Fruit fly (Drosophila melanogaster) whole organism, prepupa: ENCODE measurements around the gene dl.

ENCODE experiments used
- Blimp-1 ChIP-seq: fragments of 200-800 bp; sonication (Bioruptor generic); optimal IDR thresholded peaks from 3 replicates; lab custom pipeline; 2017; ENCODE audit warnings: missing biosample characterization, missing genetic modification characterization, mild to moderate bottlenecking, moderate library complexity, missing genetic modification reagents
- CG10631 ChIP-seq: fragments of 200-800 bp; sonication (Bioruptor generic); optimal IDR thresholded peaks from 2 replicates; lab custom pipeline; 2016; ENCODE audit warnings: missing biosample characterization, missing genetic modification characterization
- CG10669 ChIP-seq: fragments of 200-800 bp; sonication (Bioruptor generic); optimal IDR thresholded peaks from 3 replicates; lab custom pipeline; 2018; ENCODE audit warnings: missing biosample characterization, mild to moderate bottlenecking, missing genetic modification characterization, moderate library complexity
- CG11294 ChIP-seq: fragments of 200-800 bp; sonication (Bioruptor generic); IDR thresholded peaks from 2 replicates; pipeline ENCODE4 v1.3.6; 2022; ENCODE audit warnings: missing biosample characterization, missing genetic modification characterization
- CG11762 ChIP-seq: fragments of 200-800 bp; sonication (Bioruptor generic); optimal IDR thresholded peaks from 3 replicates; lab custom pipeline; 2016; ENCODE audit warnings: missing biosample characterization, missing genetic modification characterization; ENCODE audit not compliant: insufficient read depth
- CG15336 ChIP-seq: fragments of 200-800 bp; sonication (Bioruptor generic); IDR thresholded peaks from 2 replicates; pipeline ENCODE4 v1.3.6; 2022; ENCODE audit warnings: missing biosample characterization, missing genetic modification characterization
- CG16779 ChIP-seq: fragments of 200-800 bp; sonication (Bioruptor generic); optimal IDR thresholded peaks from 3 replicates; lab custom pipeline; 2017; ENCODE audit warnings: missing biosample characterization, mild to moderate bottlenecking, missing genetic modification characterization
- CG3032 ChIP-seq: fragments of 200-800 bp; optimal IDR thresholded peaks from 2 replicates; lab custom pipeline; 2019; ENCODE audit warnings: missing biosample characterization, mild to moderate bottlenecking, missing genetic modification characterization, moderate library complexity
- CG31627 ChIP-seq: fragments of 200-800 bp; sonication (Bioruptor generic); optimal IDR thresholded peaks from 3 replicates; lab custom pipeline; 2016; ENCODE audit warnings: missing biosample characterization, missing genetic modification characterization
- CG32006 ChIP-seq: fragments of 200-800 bp; sonication (Bioruptor generic); optimal IDR thresholded peaks from 3 replicates; lab custom pipeline; 2017; ENCODE audit warnings: missing biosample characterization, mild to moderate bottlenecking, missing genetic modification characterization
- CG34406 ChIP-seq: fragments of 200-800 bp; sonication (Bioruptor generic); optimal IDR thresholded peaks from 3 replicates; lab custom pipeline; 2016; ENCODE audit warnings: missing biosample characterization, missing genetic modification characterization
- CG3919 ChIP-seq: fragments of 200-800 bp; sonication (Bioruptor generic); optimal IDR thresholded peaks from 3 replicates; lab custom pipeline; 2016; ENCODE audit warnings: missing biosample characterization, missing genetic modification characterization
- CG4318 ChIP-seq: fragments of 200-800 bp; sonication (Bioruptor generic); optimal IDR thresholded peaks from 3 replicates; lab custom pipeline; 2017; ENCODE audit warnings: missing biosample characterization, mild to moderate bottlenecking, missing genetic modification characterization
- CG6276 ChIP-seq: fragments of 200-800 bp; sonication (Bioruptor generic); optimal IDR thresholded peaks from 2 replicates; lab custom pipeline; 2017; ENCODE audit warnings: missing biosample characterization, mild to moderate bottlenecking, missing genetic modification characterization
- CG6792 ChIP-seq: fragments of 200-800 bp; sonication (Bioruptor generic); optimal IDR thresholded peaks from 3 replicates; lab custom pipeline; 2016; ENCODE audit warnings: missing biosample characterization, missing genetic modification characterization
- CG6854 ChIP-seq: fragments of 200-800 bp; sonication (Bioruptor generic); optimal IDR thresholded peaks from 2 replicates; lab custom pipeline; 2017; ENCODE audit warnings: missing biosample characterization, mild to moderate bottlenecking, missing genetic modification characterization
- CG8119 ChIP-seq: fragments of 200-800 bp; sonication (Bioruptor generic); IDR thresholded peaks from 3 replicates; pipeline ENCODE4 v1.3.6; 2022; ENCODE audit warnings: missing biosample characterization, missing genetic modification characterization
- CG8319 ChIP-seq: fragments of 200-800 bp; sonication (Bioruptor generic); optimal IDR thresholded peaks from 3 replicates; lab custom pipeline; 2016; ENCODE audit warnings: missing biosample characterization, missing genetic modification characterization
- CG8632 ChIP-seq: fragments of 200-800 bp; sonication (Bioruptor generic); optimal IDR thresholded peaks from 3 replicates; lab custom pipeline; 2016; ENCODE audit warnings: missing biosample characterization, missing genetic modification characterization
- CG9139 ChIP-seq: fragments of 200-800 bp; sonication (Bioruptor generic); optimal IDR thresholded peaks from 3 replicates; lab custom pipeline; 2017; ENCODE audit warnings: missing biosample characterization, mild to moderate bottlenecking, missing genetic modification characterization
- Eip75B ChIP-seq: fragments of 200-800 bp; sonication (Bioruptor generic); optimal IDR thresholded peaks from 3 replicates; lab custom pipeline; 2016; ENCODE audit warnings: missing biosample characterization, missing genetic modification characterization
- Eip78C ChIP-seq: fragments of 200-800 bp; sonication (Bioruptor generic); peaks from one replicate; lab custom pipeline; 2016; ENCODE audit warnings: missing biosample characterization, missing genetic modification characterization
- Ets21C ChIP-seq: fragments of 200-800 bp; sonication (Bioruptor generic); optimal IDR thresholded peaks from 3 replicates; lab custom pipeline; 2016; ENCODE audit warnings: missing biosample characterization, missing genetic modification characterization
- Gug ChIP-seq: fragments of 200-800 bp; sonication (Bioruptor generic); IDR thresholded peaks from 2 replicates; pipeline ENCODE4 v1.3.6; 2022; ENCODE audit warnings: missing biosample characterization, missing genetic modification characterization
- Hr38 ChIP-seq: sonication (Bioruptor generic); optimal IDR thresholded peaks from 2 replicates; lab custom pipeline; 2016; ENCODE audit warnings: missing biosample characterization, missing genetic modification characterization
- Hr39 ChIP-seq: fragments of 200-800 bp; sonication (Bioruptor generic); optimal IDR thresholded peaks from 2 replicates; lab custom pipeline; 2016; ENCODE audit warnings: missing biosample characterization, missing genetic modification characterization
- Lpt ChIP-seq: fragments of 200-800 bp; sonication (Bioruptor generic); optimal IDR thresholded peaks from 3 replicates; lab custom pipeline; 2016; ENCODE audit warnings: missing biosample characterization, missing genetic modification characterization
- Met ChIP-seq: fragments of 200-800 bp; sonication (Bioruptor generic); optimal IDR thresholded peaks from 3 replicates; lab custom pipeline; 2016; ENCODE audit warnings: missing biosample characterization, missing genetic modification characterization
- OdsH ChIP-seq: fragments of 200-800 bp; sonication (Bioruptor generic); optimal IDR thresholded peaks from 3 replicates; lab custom pipeline; 2016; ENCODE audit warnings: missing biosample characterization, missing genetic modification characterization
- Smox ChIP-seq: fragments of 200-800 bp; sonication (Bioruptor generic); optimal IDR thresholded peaks from 3 replicates; lab custom pipeline; 2016; ENCODE audit warnings: missing biosample characterization, missing genetic modification characterization
- Sox102F ChIP-seq: fragments of 200-800 bp; sonication (Bioruptor generic); optimal IDR thresholded peaks from 2 replicates; lab custom pipeline; 2016; ENCODE audit warnings: missing biosample characterization, mild to moderate bottlenecking, missing genetic modification characterization
- Sox14 ChIP-seq: fragments of 200-800 bp; sonication (Bioruptor generic); optimal IDR thresholded peaks from 3 replicates; lab custom pipeline; 2016; ENCODE audit warnings: missing biosample characterization, missing genetic modification characterization
- Sox15 ChIP-seq: fragments of 200-800 bp; sonication (Bioruptor generic); optimal IDR thresholded peaks from 3 replicates; lab custom pipeline; 2016; ENCODE audit warnings: missing biosample characterization, missing genetic modification characterization
- acj6 ChIP-seq: fragments of 200-800 bp; sonication (Bioruptor generic); optimal IDR thresholded peaks from 3 replicates; lab custom pipeline; 2016; ENCODE audit warnings: missing biosample characterization, missing genetic modification characterization
- dsx ChIP-seq: fragments of 200-800 bp; optimal IDR thresholded peaks from 3 replicates; lab custom pipeline; 2019; ENCODE audit warnings: missing biosample characterization, mild to moderate bottlenecking, missing genetic modification characterization, moderate library complexity; ENCODE audit not compliant: poor library complexity, severe bottlenecking
- eg ChIP-seq: fragments of 200-800 bp; sonication (Bioruptor generic); IDR thresholded peaks from 3 replicates; pipeline ENCODE4 v1.3.6; 2022; ENCODE audit warnings: missing biosample characterization, missing genetic modification characterization
- esn ChIP-seq: fragments of 200-800 bp; sonication (Bioruptor generic); optimal IDR thresholded peaks from 2 replicates; lab custom pipeline; 2016; ENCODE audit warnings: missing biosample characterization, mild to moderate bottlenecking, missing genetic modification characterization, moderate library complexity
- fd59A ChIP-seq: fragments of 200-800 bp; sonication (Bioruptor generic); optimal IDR thresholded peaks from 2 replicates; lab custom pipeline; 2017; ENCODE audit warnings: missing biosample characterization, mild to moderate bottlenecking, missing genetic modification characterization, missing genetic modification reagents
- fd85E ChIP-seq: fragments of 200-800 bp; sonication (Bioruptor generic); optimal IDR thresholded peaks from 3 replicates; lab custom pipeline; 2016; ENCODE audit warnings: missing biosample characterization, missing genetic modification characterization
- fkh ChIP-seq: fragments of 200-800 bp; sonication (Bioruptor generic); optimal IDR thresholded peaks from 3 replicates; lab custom pipeline; 2017; ENCODE audit warnings: missing biosample characterization, mild to moderate bottlenecking, missing genetic modification characterization, moderate library complexity
- lz ChIP-seq: fragments of 200-800 bp; sonication (Bioruptor generic); optimal IDR thresholded peaks from 3 replicates; lab custom pipeline; 2016; ENCODE audit warnings: missing biosample characterization, missing genetic modification characterization
- net ChIP-seq: fragments of 200-800 bp; sonication (Bioruptor generic); optimal IDR thresholded peaks from 3 replicates; lab custom pipeline; 2016; ENCODE audit warnings: missing biosample characterization, missing genetic modification characterization
- salr ChIP-seq, 2 experiments: fragments of 200-800 bp; sonication (Bioruptor generic); optimal IDR thresholded peaks; 3 replicates each; lab custom pipeline; 2016 to 2018; ENCODE audit warnings: missing biosample characterization in 2 of 2, missing genetic modification characterization in 2 of 2, mild to moderate bottlenecking in 1 of 2
- spab ChIP-seq: fragments of 200-800 bp; sonication (Bioruptor generic); optimal IDR thresholded peaks from 2 replicates; lab custom pipeline; 2017; ENCODE audit warnings: missing biosample characterization, mild to moderate bottlenecking, missing genetic modification characterization, missing genetic modification reagents
- ss ChIP-seq, 2 experiments: fragments of 200-800 bp; sonication (Bioruptor generic); optimal IDR thresholded peaks; 2 replicates in 1 of 2; 3 replicates in 1 of 2; lab custom pipeline; 2017 to 2018; ENCODE audit warnings: mild to moderate bottlenecking in 2 of 2, missing biosample characterization in 2 of 2, missing genetic modification characterization in 2 of 2, moderate library complexity in 1 of 2
- svp ChIP-seq: fragments of 200-800 bp; sonication (Bioruptor generic); peaks from one replicate; lab custom pipeline; 2016; ENCODE audit warnings: missing biosample characterization, missing genetic modification characterization
- topi ChIP-seq: fragments of 200-800 bp; sonication (Bioruptor generic); optimal IDR thresholded peaks from 3 replicates; lab custom pipeline; 2016; ENCODE audit warnings: missing biosample characterization, missing genetic modification characterization

dl gene

dm6 chr2L:17433030-17433912 is 16.9 kb downstream of the dl start, which contains the start of the genes Dif and CG5043:
Gene Dif, minus strand, starts transcription at chr2L:17433161.
Gene CG5043, plus strand, starts transcription at chr2L:17433862.
- TF ChIP-seq CG4318 (no peak), CG32006 (no peak), CG6276 (GFP tag; lab: Kevin White, UChicago) (no peak), Hr38 (no peak), CG6792 (GFP tag; lab: Kevin White, UChicago) (no peak), CG8119 (GFP tag; lab: Robert Waterston, UW) (0 out of 3 replicates have a peak, but pooled peaks have one; percentile 13), Gug (GFP tag; lab: Robert Waterston, UW) (no peak), acj6 (no peak)

DNA sequence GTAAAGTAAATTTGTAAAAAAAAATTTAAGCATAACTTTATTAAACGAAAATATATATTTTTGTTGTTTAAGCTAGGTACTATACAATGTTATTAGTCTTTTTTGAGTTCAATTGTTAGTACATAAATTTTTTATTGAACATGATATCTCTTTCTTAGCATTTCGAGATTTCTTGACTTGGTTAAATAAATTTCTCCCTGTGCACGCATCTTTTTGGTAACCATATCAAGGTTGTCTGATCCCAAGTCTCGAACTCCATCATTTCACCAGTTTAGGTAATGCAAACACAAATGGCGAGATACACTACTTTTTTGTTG is 18.8 kb downstream of the dl start:
- TF ChIP-seq ss (GFP tag; optimal IDR thresholded peaks at IDR 0.05; lab: Kevin White, UChicago) (no peak), Eip75B (peak; percentile 47), Hr38 (no peak), CG6792 (GFP tag; lab: Kevin White, UChicago) (peak; percentile 73), salr (GFP tag; optimal IDR thresholded peaks at IDR 0.05; lab: Kevin White, UChicago) (peak in 1 of 2 experiments; percentile 71), esn (GFP tag; lab: Kevin White, UChicago) (peak; percentile 85), CG32006 (no peak), Eip78C (GFP tag; lab: Kevin White, UChicago) (peak; percentile 97), svp (GFP tag; lab: Kevin White, UChicago) (peak; percentile 93), spab (GFP tag; lab: Kevin White, UChicago) (no peak), CG8632 (peak; percentile 75), CG11762 (GFP tag; lab: Kevin White, UChicago) (peak; percentile 61), CG34406 (GFP tag; lab: Kevin White, UChicago) (peak; percentile 77), CG6854 (GFP tag; lab: Kevin White, UChicago) (no peak), CG3919 (GFP tag; lab: Kevin White, UChicago) (peak; percentile 77), OdsH (GFP tag; lab: Kevin White, UChicago) (peak; percentile 84), fkh (GFP tag; lab: Kevin White, UChicago) (no peak), net (GFP tag; lab: Kevin White, UChicago) (peak; percentile 78), CG10631 (peak; percentile 76), Smox (no peak), lz (peak; percentile 72), fd85E (no peak), Ets21C (GFP tag; lab: Kevin White, UChicago) (peak; percentile 59), acj6 (peak; percentile 76), fd59A (GFP tag; lab: Kevin White, UChicago) (no peak), CG31627 (GFP tag; lab: Kevin White, UChicago) (peak; percentile 66), CG11294 (GFP tag; lab: Robert Waterston, UW) (0 out of 2 replicates have a peak, but pooled peaks have one; percentile 16), Blimp-1 (GFP tag; lab: Kevin White, UChicago) (no peak), CG15336 (peak; percentile 88), dsx (GFP tag; lab: Kevin White, UChicago) (no peak), CG4318 (peak; percentile 32), Sox14 (GFP tag; lab: Kevin White, UChicago) (peak; percentile 71), CG9139 (GFP tag; lab: Kevin White, UChicago) (no peak), Met (GFP tag; lab: Kevin White, UChicago) (peak; percentile 70), Hr39 (GFP tag; lab: Kevin White, UChicago) (peak; percentile 74), Sox15 (GFP tag; lab: Kevin White, UChicago) (peak; percentile 65), CG3032 (peak; percentile 32), CG16779 (no peak), Sox102F (GFP tag; lab: Kevin White, UChicago) (peak; percentile 68), Gug (GFP tag; lab: Robert Waterston, UW) (peak; percentile 36), Lpt (peak; percentile 48), CG10669 (GFP tag; lab: Kevin White, UChicago) (peak; percentile 51), eg (GFP tag; lab: Robert Waterston, UW) (peak; percentile 66), topi (GFP tag; lab: Kevin White, UChicago) (peak; percentile 82), CG8319 (GFP tag; lab: Kevin White, UChicago) (peak; percentile 55), CG8119 (GFP tag; lab: Robert Waterston, UW) (peak; percentile 84), CG6276 (GFP tag; lab: Kevin White, UChicago) (peak; percentile 65)
